Worm (Caenorhabditis elegans) whole organism, L3 larva: ENCODE measurements around the gene T19H5.4.

ENCODE experiments used
- elt-2 ChIP-seq: sonication (generic microtip); optimal IDR thresholded peaks from 2 replicates; lab custom pipeline; 2016; ENCODE audit warnings: missing genetic modification reagents, mild to moderate bottlenecking, missing genetic modification characterization, missing compliant biosample characterization
- jun-1 ChIP-seq: fragments of 150-350 bp; optimal IDR thresholded peaks from 2 replicates; lab custom pipeline; 2014; ENCODE audit warnings: missing biosample characterization, missing genetic modification reagents, missing genetic modification characterization
- mdl-1 ChIP-seq: fragments of 150-350 bp; optimal IDR thresholded peaks from 2 replicates; lab custom pipeline; 2014; ENCODE audit warnings: missing biosample characterization, missing genetic modification characterization
- nhr-237 ChIP-seq: fragments of 150-350 bp; optimal IDR thresholded peaks from 2 replicates; lab custom pipeline; 2014; ENCODE audit warnings: missing biosample characterization, missing genetic modification characterization
- nhr-25 ChIP-seq: sonication (generic microtip); optimal IDR thresholded peaks from 2 replicates; lab custom pipeline; 2017; ENCODE audit warnings: missing biosample characterization, missing genetic modification characterization
- nhr-28 ChIP-seq: fragments of 150-350 bp; optimal IDR thresholded peaks from 2 replicates; lab custom pipeline; 2014; ENCODE audit warnings: missing biosample characterization, missing genetic modification characterization
- nhr-76 ChIP-seq: fragments of 150-350 bp; sonication (generic microtip); optimal IDR thresholded peaks from 5 replicates; lab custom pipeline; 2014; ENCODE audit warnings: missing biosample characterization, missing genetic modification characterization
- nhr-77 ChIP-seq: fragments of 150-350 bp; optimal IDR thresholded peaks from 2 replicates; lab custom pipeline; 2014; ENCODE audit warnings: missing biosample characterization, missing genetic modification characterization
- skn-1 ChIP-seq: fragments of 150-350 bp; optimal IDR thresholded peaks from 2 replicates; lab custom pipeline; 2014; ENCODE audit warnings: missing biosample characterization, missing genetic modification characterization
- snpc-4 ChIP-seq: fragments of 150-350 bp; optimal IDR thresholded peaks from 2 replicates; lab custom pipeline; 2014; ENCODE audit warnings: missing biosample characterization, missing genetic modification characterization
- ztf-4 ChIP-seq: fragments of 150-350 bp; optimal IDR thresholded peaks from 2 replicates; lab custom pipeline; 2014; ENCODE audit warnings: missing biosample characterization, missing genetic modification characterization

- no peak for TF ChIP-seq nhr-28 (tag; lab: Kevin White, UChicago)
- TF ChIP-seq nhr-77, result no peak
- no peak for TF ChIP-seq snpc-4 (tag; lab: Kevin White, UChicago)
- no peak for TF ChIP-seq nhr-25 (tag; lab: Kevin White, UChicago)
- TF ChIP-seq nhr-237 (tag; lab: Kevin White, UChicago), result no peak
- TF ChIP-seq mdl-1 (tag; lab: Kevin White, UChicago), result no peak
- no peak for TF ChIP-seq nhr-76 (tag; lab: Kevin White, UChicago)
- no peak for TF ChIP-seq skn-1 (tag; lab: Kevin White, UChicago)
- peak; percentile 71 for TF ChIP-seq elt-2
- no peak for TF ChIP-seq ztf-4 (tag; lab: Kevin White, UChicago)
- no peak for TF ChIP-seq jun-1 (tag; lab: Kevin White, UChicago)
These were observed 4.7 kb downstream of the T19H5.4 start for ce11 chrII:9482529-9482928.
